Fruit fly (Drosophila melanogaster) Kc167 (cell line): ENCODE data around the gene Polr2J.

Experiments
- Myc ChIP-seq: fragments of >200 bp; optimal IDR thresholded peaks from 2 replicates; lab custom pipeline; 2017; ENCODE audit warnings: missing external identifiers
- Sin3A ChIP-seq: fragments of >200 bp; optimal IDR thresholded peaks from 2 replicates; lab custom pipeline; 2018; ENCODE audit warnings: missing external identifiers
- h ChIP-seq: fragments of >200 bp; optimal IDR thresholded peaks from 3 replicates; lab custom pipeline; 2018; ENCODE audit warnings: missing external identifiers
- insv ChIP-seq: fragments of >200 bp; optimal IDR thresholded peaks from 3 replicates; lab custom pipeline; 2018; ENCODE audit warnings: missing external identifiers
- psq ChIP-seq: fragments of >200 bp; optimal IDR thresholded peaks from 2 replicates; lab custom pipeline; 2017; ENCODE audit warnings: missing external identifiers
- ttk ChIP-seq: sonication (Bioruptor generic); optimal IDR thresholded peaks from 2 replicates; lab custom pipeline; 2017; ENCODE audit warnings: missing external identifiers

Gene Polr2J

DNA sequence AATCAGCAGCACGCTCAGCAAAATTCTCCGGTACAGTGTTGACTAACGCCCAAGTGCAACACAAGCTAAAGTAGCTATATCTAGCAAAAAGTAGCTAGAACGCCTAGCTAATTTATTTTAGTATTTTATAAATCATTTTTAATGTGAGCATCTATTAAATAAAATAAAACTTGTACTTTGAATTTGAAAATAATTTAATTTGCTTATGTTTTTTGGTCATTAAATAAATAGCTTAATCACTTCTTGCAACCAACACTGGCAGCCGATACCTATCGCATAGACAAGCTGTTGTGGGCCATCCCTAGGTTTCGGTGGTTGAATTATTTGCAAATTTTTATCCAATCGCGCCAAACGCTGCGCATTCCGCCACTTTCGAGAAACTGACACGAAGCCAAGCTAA, at the start of gene Polr2J, which contains the start of gene CG15141:
Gene Polr2J (minus strand): TSS at position 49 of the 400 bp plus-strand sequence.
Gene CG15141 (plus strand): TSS at position 284 of the 400 bp plus-strand sequence.
- no peak for TF ChIP-seq Myc (lab: Kevin White, UChicago)
- TF ChIP-seq insv (lab: Kevin White, UChicago) = no peak
- no peak for TF ChIP-seq psq (lab: Kevin White, UChicago)
- TF ChIP-seq h = no peak
- TF ChIP-seq ttk (lab: Kevin White, UChicago) = no peak
- TF ChIP-seq Sin3A = no peak

DNA sequence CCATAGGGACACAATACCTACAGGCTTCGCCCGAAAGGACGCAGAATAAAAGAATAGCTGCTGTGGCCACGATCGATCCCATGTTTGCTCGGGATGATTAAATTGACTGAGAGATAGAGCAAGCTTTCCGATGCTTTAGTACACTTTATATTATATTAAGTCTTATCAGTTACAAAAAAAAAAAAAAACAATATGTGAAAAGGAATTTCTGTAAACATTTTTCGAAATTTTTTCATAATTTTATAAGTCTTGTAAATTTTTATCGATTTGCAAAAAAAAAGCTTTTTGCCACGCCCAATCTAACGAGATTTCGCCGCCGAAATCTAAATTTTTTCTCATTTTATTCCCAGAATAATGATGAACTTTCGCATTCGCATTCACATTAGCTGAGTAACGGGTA, 47.7 kb upstream of the Polr2J start, which contains the start of gene CG18563:
Gene CG18563 (minus strand): TSS at position 101 of the 400 bp plus-strand sequence.
- TF ChIP-seq h = no peak
- no peak for TF ChIP-seq Sin3A

DNA sequence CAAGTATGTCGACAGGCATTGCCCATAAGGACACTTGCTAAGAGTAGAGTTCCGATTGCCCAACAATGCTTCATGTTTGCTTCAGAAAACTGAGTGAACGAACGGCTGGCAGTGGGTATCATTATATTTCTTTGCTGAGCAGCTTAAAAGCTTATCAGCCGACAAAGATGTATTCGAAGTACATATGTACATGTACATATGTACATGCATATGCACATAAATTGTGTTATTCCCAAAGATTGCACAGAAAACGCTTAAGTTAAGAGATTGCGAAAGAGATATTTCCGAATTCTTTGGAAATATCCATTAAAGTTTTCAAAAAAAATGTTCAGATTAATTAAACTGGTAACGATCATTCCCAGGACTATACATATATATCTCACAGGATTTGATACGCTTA, 45.6 kb upstream of the Polr2J start, which contains the start of gene SPH93:
Gene SPH93 (minus strand): TSS at position 101 of the 400 bp plus-strand sequence.
- TF ChIP-seq psq (lab: Kevin White, UChicago) = no peak
- TF ChIP-seq ttk (lab: Kevin White, UChicago) = no peak
- TF ChIP-seq Myc (lab: Kevin White, UChicago) = no peak

DNA sequence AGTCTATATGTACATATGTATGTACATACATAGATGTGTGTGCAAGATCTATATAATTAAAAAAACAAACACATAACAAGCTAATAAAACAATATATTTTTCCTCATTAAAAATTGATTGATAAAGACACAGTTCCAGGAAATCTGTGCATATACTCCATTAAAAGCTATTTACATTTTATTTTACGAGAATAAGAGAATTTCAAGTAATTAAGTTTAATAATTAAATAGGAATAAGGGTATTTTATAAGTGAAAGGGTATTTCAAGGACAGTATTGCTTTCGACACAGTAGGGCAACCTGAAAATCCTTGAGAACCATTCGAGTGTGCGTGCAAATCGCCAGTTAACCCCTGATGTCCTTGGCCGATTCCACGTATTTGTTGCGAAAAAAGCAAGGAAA, 42.4 kb upstream of the Polr2J start, which contains the start of gene CG5050:
Gene CG5050 (plus strand): TSS at position 301 of the 400 bp plus-strand sequence.
- TF ChIP-seq Sin3A = no peak
- no peak for TF ChIP-seq insv (lab: Kevin White, UChicago)
- TF ChIP-seq psq (lab: Kevin White, UChicago) = no peak
- TF ChIP-seq ttk (lab: Kevin White, UChicago) = no peak
- no peak for TF ChIP-seq h
- TF ChIP-seq Myc (lab: Kevin White, UChicago) = no peak

DNA sequence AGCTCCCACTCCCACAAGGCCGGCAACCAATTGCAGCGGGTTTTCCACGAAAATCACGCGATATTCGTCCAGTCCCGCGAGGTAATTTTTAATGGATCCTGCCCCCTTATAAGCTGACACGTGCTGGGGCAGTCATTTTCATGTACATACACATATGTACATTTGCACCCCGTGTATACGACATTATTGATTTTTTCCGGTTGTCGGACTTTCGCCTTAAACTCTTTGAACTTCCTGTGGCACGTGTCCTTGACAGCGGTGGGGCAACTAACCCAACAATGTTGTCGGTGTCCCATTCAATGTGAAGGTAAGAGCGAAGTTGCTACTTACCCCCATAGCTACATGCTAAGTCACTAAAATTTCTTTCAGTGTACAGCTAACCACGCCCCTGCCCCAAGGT, 41.9 kb upstream of the Polr2J start:
- TF ChIP-seq insv (lab: Kevin White, UChicago) (no peak), h (no peak), ttk (lab: Kevin White, UChicago) (no peak), psq (lab: Kevin White, UChicago) (no peak), Myc (lab: Kevin White, UChicago) (no peak), Sin3A (no peak)

DNA sequence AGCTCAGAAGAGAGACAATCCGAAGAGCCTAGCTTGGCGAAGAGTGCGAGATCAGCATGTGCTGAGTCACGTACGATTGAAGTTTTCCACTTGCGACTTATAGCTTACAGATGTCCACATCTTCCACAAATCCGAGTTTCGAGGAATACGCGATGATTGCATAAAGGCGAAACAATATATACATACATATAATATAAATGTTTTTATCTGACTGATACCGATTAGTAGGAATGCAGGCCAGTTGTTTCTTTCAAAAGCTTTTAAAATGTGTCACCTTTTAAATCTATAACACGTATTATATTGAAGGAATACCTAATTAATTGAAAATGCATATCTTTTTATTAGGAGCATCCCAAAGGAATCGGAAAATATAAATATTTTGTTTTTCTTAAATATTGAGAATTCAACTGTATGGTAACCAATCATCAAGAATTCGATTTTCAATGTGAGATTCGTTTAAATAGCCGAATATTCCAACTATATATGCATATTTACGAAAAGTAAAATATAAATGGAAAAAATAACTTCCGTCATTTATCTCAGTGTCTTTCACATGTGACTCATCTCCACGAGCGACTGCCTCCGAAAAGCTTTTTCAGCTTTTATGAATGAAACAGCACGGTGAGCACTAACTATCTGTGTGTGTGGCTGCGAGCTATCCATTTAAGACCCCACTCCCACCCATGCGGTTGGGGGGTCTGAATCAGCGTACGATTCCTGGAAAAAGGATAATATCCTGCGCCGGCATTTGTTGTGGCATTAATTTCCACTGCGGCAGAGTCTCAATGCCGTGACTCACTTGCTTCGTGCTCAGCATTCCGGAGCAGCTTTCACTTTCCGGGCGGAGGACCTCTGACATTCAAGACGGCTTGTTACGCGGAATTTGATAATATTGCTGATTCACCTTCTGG, 40.6 kb upstream of the Polr2J start:
- TF ChIP-seq h = no peak

DNA sequence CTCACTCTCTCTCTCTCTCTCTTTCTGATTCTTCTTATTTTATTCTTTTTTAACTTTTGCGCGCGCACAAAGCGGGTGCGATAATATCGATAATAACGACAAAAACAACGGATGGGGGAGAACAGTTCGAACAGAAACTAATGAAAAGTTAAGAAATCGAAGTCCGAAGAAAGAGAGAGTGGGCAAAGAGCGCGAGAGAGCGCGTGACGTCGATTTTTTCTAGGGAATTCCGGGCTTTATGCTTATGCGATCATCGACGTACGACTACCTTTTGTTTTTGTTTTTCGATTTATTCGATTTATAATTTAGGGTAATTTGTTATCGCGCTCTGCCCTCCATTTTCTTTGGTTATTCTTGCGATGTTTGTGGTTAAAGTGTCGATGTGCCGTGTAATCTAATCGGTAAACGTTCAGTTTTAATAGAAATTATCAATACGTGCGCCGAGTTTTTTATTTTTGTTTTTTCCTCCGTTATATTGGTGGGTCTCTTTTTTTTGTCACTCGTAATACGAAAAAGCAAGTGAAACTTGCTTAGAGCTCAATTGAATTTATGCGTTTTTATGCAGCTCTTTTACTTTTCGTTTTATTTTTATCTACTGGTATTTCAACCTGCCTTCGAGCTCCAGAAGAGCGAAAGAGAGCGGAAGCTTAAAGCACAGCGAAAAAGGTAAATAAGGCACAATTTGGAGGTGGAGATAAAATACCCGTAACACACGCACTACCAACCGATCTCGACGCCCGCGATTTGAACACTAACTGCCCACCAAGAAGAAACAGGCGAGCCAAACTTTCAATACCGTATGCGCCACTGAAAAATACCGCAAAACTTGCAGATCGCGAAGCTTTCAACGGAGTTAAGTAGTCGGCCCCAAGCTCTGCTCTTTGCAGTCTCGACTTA, 39.6 kb upstream of the Polr2J start, which contains the start of gene dl:
Gene dl (minus strand): TSS at position 757 of the 897 bp plus-strand sequence.
- TF ChIP-seq Myc (lab: Kevin White, UChicago) = no peak

DNA sequence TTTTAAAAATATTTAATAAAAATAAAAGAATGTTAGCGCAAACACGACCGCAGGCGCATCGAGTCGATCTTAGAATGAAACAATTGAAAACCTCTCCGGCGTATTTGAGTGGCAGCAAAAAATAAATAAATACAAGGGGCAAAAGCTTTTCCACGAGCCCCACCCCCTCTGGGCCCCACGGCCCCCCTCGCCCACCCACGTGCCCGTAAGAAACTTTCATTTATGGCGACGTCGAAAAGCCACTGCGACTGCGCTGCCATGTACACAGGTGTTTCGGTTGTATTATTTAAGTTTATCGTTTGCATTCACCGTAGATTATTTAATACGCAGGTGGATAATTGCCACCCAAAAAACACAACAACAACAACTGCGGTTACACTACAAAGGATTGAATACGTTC, 38.2 kb upstream of the Polr2J start:
- no peak for TF ChIP-seq insv (lab: Kevin White, UChicago)
- TF ChIP-seq Myc (lab: Kevin White, UChicago) = no peak
- TF ChIP-seq Sin3A = no peak
- no peak for TF ChIP-seq psq (lab: Kevin White, UChicago)
- TF ChIP-seq h = no peak
- TF ChIP-seq ttk (lab: Kevin White, UChicago) = no peak

DNA sequence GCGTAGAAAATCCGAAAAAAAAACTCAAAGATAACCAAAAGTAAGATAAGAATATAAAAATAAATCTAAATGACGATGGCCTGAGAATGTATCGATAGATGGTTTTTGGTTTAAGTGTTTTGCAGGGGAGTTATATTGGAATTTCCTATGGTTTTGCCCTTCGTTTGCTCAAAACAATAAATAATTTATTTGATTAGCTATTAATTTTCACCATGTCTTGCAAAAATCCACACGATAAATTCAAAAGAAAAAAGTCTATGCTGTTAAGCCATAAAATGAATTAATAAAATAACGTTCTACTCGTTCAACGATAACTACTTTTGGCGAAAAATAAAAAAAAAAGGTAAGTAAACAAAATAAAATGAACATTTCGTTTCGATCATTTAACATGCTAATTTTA, 36.9 kb upstream of the Polr2J start:
- TF ChIP-seq h (no peak), Sin3A (no peak)

DNA sequence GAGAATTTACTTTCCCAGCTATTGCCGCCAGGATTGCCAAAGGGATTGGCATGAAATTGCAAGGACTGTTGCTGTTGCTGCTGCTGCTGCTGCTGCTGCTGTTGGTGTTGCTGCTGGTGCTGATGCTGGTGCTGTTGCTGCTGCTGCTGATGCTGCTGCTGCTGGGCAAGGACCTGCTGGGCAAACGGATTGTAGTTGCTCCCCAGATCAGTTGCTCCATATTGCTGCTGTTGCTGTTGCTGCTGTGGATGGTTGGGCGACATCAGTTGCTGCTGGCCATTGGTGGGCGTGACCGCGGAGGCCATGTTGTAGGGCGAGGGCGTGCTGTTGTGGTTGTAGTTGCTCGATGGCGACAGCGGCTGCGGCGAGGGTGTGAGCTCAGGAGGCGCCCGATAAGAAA, 27.4 kb upstream of the Polr2J start:
- TF ChIP-seq insv (lab: Kevin White, UChicago) (no peak), Myc (lab: Kevin White, UChicago) (no peak), h (no peak), psq (lab: Kevin White, UChicago) (no peak)

DNA sequence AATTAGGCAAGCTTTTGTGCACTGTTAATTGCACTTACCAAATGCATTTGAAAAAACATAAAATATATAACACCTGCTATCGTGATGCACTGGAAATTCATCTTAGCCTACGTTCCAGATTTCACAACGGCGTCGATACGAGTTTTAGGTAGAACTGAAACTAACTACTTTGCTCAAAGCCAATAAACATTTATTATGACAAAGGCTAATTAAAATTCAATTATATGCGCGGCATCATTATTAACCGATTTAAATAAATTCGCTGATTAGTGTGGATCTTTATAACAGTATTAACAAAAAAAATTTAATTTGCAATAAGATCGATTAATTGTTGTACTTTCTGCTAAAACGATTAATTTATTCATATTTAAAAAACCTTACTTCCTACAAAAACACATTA, 26.3 kb upstream of the Polr2J start, which contains the start of gene CG33928:
Gene CG33928 (minus strand): TSS at position 101 of the 400 bp plus-strand sequence.
- TF ChIP-seq ttk (lab: Kevin White, UChicago) (no peak), Sin3A (no peak), insv (lab: Kevin White, UChicago) (no peak), psq (lab: Kevin White, UChicago) (no peak), h (no peak), Myc (lab: Kevin White, UChicago) (no peak)

DNA sequence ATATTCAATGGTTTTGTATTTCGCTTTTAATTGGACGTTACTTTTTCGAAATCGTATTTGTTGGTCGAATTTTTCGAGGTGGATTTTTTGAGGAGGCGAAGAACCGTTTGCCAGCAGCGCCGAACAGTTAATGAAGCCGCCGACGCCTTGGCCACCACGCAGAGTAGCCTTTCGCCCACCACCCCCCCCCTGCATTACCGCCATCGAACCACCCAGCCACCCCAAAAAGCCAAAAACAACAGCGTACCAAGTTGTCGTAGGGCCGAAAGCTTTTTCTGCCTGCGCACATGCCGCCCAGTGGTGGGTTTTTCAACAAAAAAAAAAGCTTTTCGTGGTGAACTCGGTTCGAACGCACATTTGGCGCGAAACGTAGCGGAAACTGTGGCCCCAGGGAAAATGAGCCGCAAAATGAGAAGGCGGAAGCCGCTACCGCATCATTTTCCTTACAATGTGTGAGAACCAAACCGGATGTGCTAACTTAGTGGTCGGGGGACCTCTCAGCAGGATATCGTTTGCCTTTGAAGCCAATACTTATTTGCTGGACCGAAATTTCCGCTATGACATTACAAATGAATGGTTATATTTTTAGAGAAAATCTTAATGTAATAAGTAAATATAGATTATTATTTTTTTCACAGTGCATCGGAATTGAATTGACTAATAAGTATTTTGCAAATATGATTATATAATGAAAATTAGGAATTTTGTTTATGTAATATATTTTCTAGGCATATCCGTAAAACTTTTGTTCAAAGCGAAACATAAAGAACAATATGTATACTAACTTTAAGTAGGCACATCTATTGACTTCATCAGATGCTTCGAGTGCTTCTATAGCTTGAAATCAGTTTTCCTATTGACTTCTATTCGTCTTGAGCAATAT, 23.1 kb upstream of the Polr2J start, which contains the start of the genes Dif and CG5043:
Gene Dif (minus strand): TSS at position 132 of the 883 bp plus-strand sequence.
Gene CG5043 (plus strand): TSS at position 833 of the 883 bp plus-strand sequence.
- TF ChIP-seq insv (lab: Kevin White, UChicago) = no peak
- TF ChIP-seq Myc (lab: Kevin White, UChicago) = no peak
- TF ChIP-seq h = no peak
- TF ChIP-seq Sin3A = no peak
- TF ChIP-seq psq (lab: Kevin White, UChicago) = no peak
- no peak for TF ChIP-seq ttk (lab: Kevin White, UChicago)
